Fruit fly (Drosophila melanogaster) whole organism, embryonic: ENCODE results near the gene RpL14.

Experiments used
- Antp ChIP-seq: fragments of 200-800 bp; sonication (Bioruptor generic); optimal IDR thresholded peaks from 3 replicates; lab custom pipeline; 2016; ENCODE audit warnings: missing biosample characterization, missing genetic modification characterization
- C15 ChIP-seq: fragments of 200-800 bp; sonication (Bioruptor generic); IDR thresholded peaks from 3 replicates; pipeline ENCODE4 v1.3.6; 2022; ENCODE audit warnings: missing biosample characterization, missing genetic modification characterization
- CG10321 ChIP-seq: fragments of 200-800 bp; sonication (Bioruptor generic); IDR thresholded peaks from 2 replicates; pipeline ENCODE4 v1.3.6; 2022; ENCODE audit warnings: missing biosample characterization, missing genetic modification characterization
- CG10654 ChIP-seq: fragments of 200-800 bp; sonication (Bioruptor generic); optimal IDR thresholded peaks from 2 replicates; lab custom pipeline; 2016; ENCODE audit warnings: missing biosample characterization, missing genetic modification characterization
- CG12659 ChIP-seq: fragments of 200-800 bp; sonication (Bioruptor generic); optimal IDR thresholded peaks from 3 replicates; lab custom pipeline; 2017; ENCODE audit warnings: mild to moderate bottlenecking, missing biosample characterization, missing genetic modification reagents, missing genetic modification characterization
- CG13123 ChIP-seq: fragments of 200-800 bp; sonication (Bioruptor generic); optimal IDR thresholded peaks from 2 replicates; lab custom pipeline; 2016; ENCODE audit warnings: missing biosample characterization, missing genetic modification characterization
- CG14014 ChIP-seq: fragments of 200-800 bp; sonication (Bioruptor generic); IDR thresholded peaks from 2 replicates; pipeline ENCODE4 v1.3.6; 2022; ENCODE audit warnings: missing biosample characterization, missing genetic modification characterization
- CG15269 ChIP-seq: fragments of 200-800 bp; sonication (Bioruptor generic); optimal IDR thresholded peaks from 2 replicates; lab custom pipeline; 2018; ENCODE audit warnings: missing biosample characterization, mild to moderate bottlenecking, missing genetic modification characterization, moderate library complexity
- CG15479 ChIP-seq: fragments of 200-800 bp; sonication (Bioruptor generic); optimal IDR thresholded peaks from 3 replicates; lab custom pipeline; 2019; ENCODE audit warnings: missing biosample characterization, mild to moderate bottlenecking, missing genetic modification characterization, moderate library complexity
- CG17359 ChIP-seq: fragments of 200-800 bp; sonication (Bioruptor generic); optimal IDR thresholded peaks from 3 replicates; lab custom pipeline; 2018; ENCODE audit warnings: missing biosample characterization, mild to moderate bottlenecking, missing genetic modification characterization, moderate library complexity
- CG3065 ChIP-seq: fragments of 200-800 bp; sonication (Bioruptor generic); optimal IDR thresholded peaks from 2 replicates; lab custom pipeline; 2016; ENCODE audit warnings: missing biosample characterization, missing genetic modification characterization
- CG31224 ChIP-seq: fragments of 200-800 bp; sonication (Bioruptor generic); IDR thresholded peaks from 2 replicates; pipeline ENCODE4 v1.3.6; 2022; ENCODE audit warnings: missing biosample characterization, missing genetic modification characterization
- CG3281 ChIP-seq: fragments of 200-800 bp; sonication (Bioruptor generic); optimal IDR thresholded peaks from 3 replicates; lab custom pipeline; 2017; ENCODE audit warnings: missing biosample characterization, mild to moderate bottlenecking, missing genetic modification characterization
- CG34376 ChIP-seq: fragments of 200-800 bp; sonication (Bioruptor generic); optimal IDR thresholded peaks from 2 replicates; lab custom pipeline; 2018; ENCODE audit warnings: missing biosample characterization, mild to moderate bottlenecking, missing genetic modification characterization
- CG4328 ChIP-seq: fragments of 200-800 bp; sonication (Bioruptor generic); optimal IDR thresholded peaks from 3 replicates; lab custom pipeline; 2017; ENCODE audit warnings: missing biosample characterization, missing genetic modification reagents, missing genetic modification characterization
- CG4360 ChIP-seq: fragments of 200-800 bp; sonication (Bioruptor generic); IDR thresholded peaks from 2 replicates; pipeline ENCODE4 v1.3.6; 2022; ENCODE audit warnings: missing biosample characterization, missing genetic modification characterization
- CG5180 ChIP-seq: fragments of 200-800 bp; sonication (Bioruptor generic); optimal IDR thresholded peaks from 3 replicates; lab custom pipeline; 2017; ENCODE audit warnings: missing biosample characterization, missing genetic modification characterization, mild to moderate bottlenecking, moderate library complexity, missing genetic modification reagents
- CG6854 ChIP-seq: fragments of 200-800 bp; sonication (Bioruptor generic); optimal IDR thresholded peaks from 3 replicates; lab custom pipeline; 2017; ENCODE audit warnings: missing biosample characterization, mild to moderate bottlenecking, missing genetic modification characterization
- CG7786 ChIP-seq: fragments of 200-800 bp; sonication (Bioruptor generic); optimal IDR thresholded peaks from 2 replicates; lab custom pipeline; 2016; ENCODE audit warnings: missing biosample characterization, missing genetic modification characterization
- CG8924 ChIP-seq: fragments of 200-800 bp; optimal IDR thresholded peaks from 3 replicates; lab custom pipeline; 2019; ENCODE audit warnings: missing biosample characterization, mild to moderate bottlenecking, missing genetic modification characterization, moderate library complexity
- D19A ChIP-seq: fragments of 200-800 bp; optimal IDR thresholded peaks from 3 replicates; lab custom pipeline; 2019; ENCODE audit warnings: missing biosample characterization, mild to moderate bottlenecking, missing genetic modification characterization, moderate library complexity
- Dad ChIP-seq: fragments of 200-800 bp; sonication (Bioruptor generic); optimal IDR thresholded peaks from 3 replicates; lab custom pipeline; 2016; ENCODE audit warnings: missing biosample characterization, missing genetic modification characterization
- Hey ChIP-seq: fragments of 200-800 bp; sonication (Bioruptor generic); optimal IDR thresholded peaks from 3 replicates; lab custom pipeline; 2018; ENCODE audit warnings: missing biosample characterization, mild to moderate bottlenecking, missing genetic modification characterization
- HmgZ ChIP-seq: fragments of 200-800 bp; sonication (Bioruptor generic); optimal IDR thresholded peaks from 2 replicates; lab custom pipeline; 2018; ENCODE audit warnings: missing biosample characterization, mild to moderate bottlenecking, missing genetic modification characterization
- MBD-R2 ChIP-seq: fragments of 200-800 bp; sonication (Bioruptor generic); IDR thresholded peaks from 2 replicates; pipeline ENCODE4 v1.3.6; 2022; ENCODE audit warnings: missing biosample characterization, missing genetic modification characterization
- Med ChIP-seq: fragments of 200-800 bp; sonication (Bioruptor generic); peaks from one replicate; lab custom pipeline; 2016; ENCODE audit warnings: missing biosample characterization, missing genetic modification characterization, mild to moderate bottlenecking, inconsistent platforms, moderate library complexity
- Neu2 ChIP-seq: fragments of 200-800 bp; sonication (Bioruptor generic); optimal IDR thresholded peaks from 3 replicates; lab custom pipeline; 2016; ENCODE audit warnings: missing biosample characterization, missing genetic modification characterization, borderline replicate concordance
- Nf-YC ChIP-seq: fragments of 200-800 bp; optimal IDR thresholded peaks from 3 replicates; lab custom pipeline; 2019; ENCODE audit warnings: missing biosample characterization, mild to moderate bottlenecking, missing genetic modification characterization, moderate library complexity
- Trl ChIP-seq, 3 experiments: fragments of >200 bp in 2 of 3; fragments of 200-800 bp in 1 of 3; sonication (Bioruptor generic) in 1 of 3; optimal IDR thresholded peaks; 2 replicates in 1 of 3; 3 replicates in 2 of 3; lab custom pipeline; 2016 to 2017; ENCODE audit warnings: missing biosample characterization in 1 of 3, missing genetic modification characterization in 1 of 3
- Usf ChIP-seq: fragments of 200-800 bp; sonication (Bioruptor generic); optimal IDR thresholded peaks from 2 replicates; lab custom pipeline; 2017; ENCODE audit warnings: missing genotype, missing biosample characterization, missing genetic modification characterization
- ab ChIP-seq: fragments of 200-800 bp; sonication (Bioruptor generic); optimal IDR thresholded peaks from 2 replicates; lab custom pipeline; 2016; ENCODE audit warnings: missing biosample characterization, missing genetic modification characterization
- bigmax ChIP-seq: fragments of 200-800 bp; sonication (Bioruptor generic); optimal IDR thresholded peaks from 2 replicates; lab custom pipeline; 2018; ENCODE audit warnings: missing biosample characterization, mild to moderate bottlenecking, missing genetic modification characterization
- cato ChIP-seq: fragments of 200-800 bp; sonication (Bioruptor generic); optimal IDR thresholded peaks from 2 replicates; lab custom pipeline; 2016; ENCODE audit warnings: missing biosample characterization, missing genetic modification characterization, borderline replicate concordance
- chif ChIP-seq, 2 experiments: fragments of 200-800 bp; sonication (Bioruptor generic); optimal IDR thresholded peaks; 3 replicates each; lab custom pipeline; 2016; ENCODE audit warnings: missing biosample characterization in 2 of 2, missing genetic modification characterization in 2 of 2
- chinmo ChIP-seq: fragments of 200-800 bp; sonication (Bioruptor generic); IDR thresholded peaks from 4 replicates; pipeline ENCODE4 v1.3.6; 2022; ENCODE audit warnings: missing biosample characterization, missing genetic modification characterization; ENCODE audit not compliant: partially characterized antibody
- chm ChIP-seq: fragments of 200-800 bp; sonication (Bioruptor generic); IDR thresholded peaks from 2 replicates; pipeline ENCODE4 v1.3.6; 2022; ENCODE audit warnings: missing biosample characterization, missing genetic modification characterization
- chn ChIP-seq: fragments of 200-800 bp; sonication (Bioruptor generic); optimal IDR thresholded peaks from 2 replicates; lab custom pipeline; 2016; ENCODE audit warnings: missing biosample characterization, missing genetic modification characterization
- dimm ChIP-seq: fragments of 200-800 bp; sonication (Bioruptor generic); IDR thresholded peaks from 2 replicates; pipeline ENCODE4 v1.3.6; 2022; ENCODE audit warnings: missing biosample characterization, missing genetic modification characterization
- dmrt11E ChIP-seq: fragments of 200-800 bp; sonication (Bioruptor generic); optimal IDR thresholded peaks from 3 replicates; lab custom pipeline; 2018; ENCODE audit warnings: missing biosample characterization, mild to moderate bottlenecking, missing genetic modification characterization, moderate library complexity
- dmrt99B ChIP-seq: fragments of 200-800 bp; sonication (Bioruptor generic); optimal IDR thresholded peaks from 2 replicates; lab custom pipeline; 2018; ENCODE audit warnings: missing biosample characterization, mild to moderate bottlenecking, missing genetic modification characterization, moderate library complexity
- grn ChIP-seq: fragments of 200-800 bp; sonication (Bioruptor generic); optimal IDR thresholded peaks from 3 replicates; lab custom pipeline; 2017; ENCODE audit warnings: missing biosample characterization, missing genetic modification characterization
- hkb ChIP-seq, 2 experiments: fragments of 200-800 bp in 1 of 2; fragments of >200 bp in 1 of 2; sonication (Bioruptor generic) in 1 of 2; IDR thresholded peaks in 1 of 2; optimal IDR thresholded peaks in 1 of 2; 2 replicates each; pipeline versions ENCODE4 v1.3.6 to Lab custom; 2017 to 2022; ENCODE audit warnings: missing biosample characterization in 1 of 2, missing genetic modification characterization in 1 of 2
- klu ChIP-seq: fragments of 200-800 bp; sonication (Bioruptor generic); IDR thresholded peaks from 2 replicates; pipeline ENCODE4 v1.3.6; 2022; ENCODE audit warnings: missing biosample characterization, missing genetic modification characterization
- otp ChIP-seq: fragments of 200-800 bp; sonication (Bioruptor generic); IDR thresholded peaks from 3 replicates; pipeline ENCODE4, ENCODE4 v1.3.6; 2022; ENCODE audit warnings: missing biosample characterization, missing genetic modification characterization
- sc ChIP-seq, 3 experiments: fragments of >200 bp in 2 of 3; fragments of 200-800 bp in 1 of 3; sonication (Bioruptor generic) in 1 of 3; optimal IDR thresholded peaks; 2 replicates in 2 of 3; 3 replicates in 1 of 3; lab custom pipeline; 2017; ENCODE audit warnings: mild to moderate bottlenecking in 1 of 3, missing biosample characterization in 1 of 3, missing genetic modification characterization in 1 of 3, missing genetic modification reagents in 1 of 3
- schlank ChIP-seq: fragments of 200-800 bp; sonication (Bioruptor generic); optimal IDR thresholded peaks from 2 replicates; lab custom pipeline; 2018; ENCODE audit warnings: missing biosample characterization, mild to moderate bottlenecking, missing genetic modification characterization
- sug ChIP-seq: fragments of 200-800 bp; optimal IDR thresholded peaks from 2 replicates; lab custom pipeline; 2019; ENCODE audit warnings: missing biosample characterization, mild to moderate bottlenecking, missing genetic modification characterization, moderate library complexity
- tna ChIP-seq: fragments of 200-800 bp; sonication (Bioruptor generic); IDR thresholded peaks from 2 replicates; pipeline ENCODE4 v1.3.6; 2022; ENCODE audit warnings: missing biosample characterization, missing genetic modification characterization; ENCODE audit not compliant: partially characterized antibody
- yki ChIP-seq: fragments of >200 bp; optimal IDR thresholded peaks from 3 replicates; lab custom pipeline; 2018
- zen ChIP-seq: fragments of 200-800 bp; sonication (Bioruptor generic); optimal IDR thresholded peaks from 3 replicates; lab custom pipeline; 2018; ENCODE audit warnings: missing biosample characterization, mild to moderate bottlenecking, missing genetic modification characterization, moderate library complexity

The RpL14 gene

dm6 chr3L:8578470-8578869 is 22.3 kb upstream of the RpL14 start (continued):
- TF ChIP-seq Med (GFP tag; lab: Kevin White, UChicago) (peak; percentile 62), C15 (GFP tag; lab: Robert Waterston, UW) (no peak), bigmax (no peak), MBD-R2 (GFP tag; lab: Robert Waterston, UW) (no peak), HmgZ (tag; lab: Kevin White, UChicago) (no peak), CG31224 (0 out of 2 replicates have a peak, but pooled peaks have one; percentile 6), otp (GFP tag; lab: Robert Waterston, UW) (no peak), dmrt11E (tag; lab: Kevin White, UChicago) (no peak), CG17359 (tag; lab: Kevin White, UChicago) (no peak), CG12659 (GFP tag; lab: Kevin White, UChicago) (no peak), dimm (GFP tag; lab: Robert Waterston, UW) (no peak), CG8924 (tag; lab: Kevin White, UChicago) (no peak), Hey (peak; percentile 10), chn (GFP tag; lab: Kevin White, UChicago) (no peak), Antp (no peak), chinmo (peak; percentile 66; the same call in 2 of the 4 replicates), Neu2 (GFP tag; lab: Kevin White, UChicago) (no peak), chm (GFP tag; lab: Robert Waterston, UW) (peak; percentile 39; the same call in 1 of the 2 replicates), tna (no peak), sc (optimal IDR thresholded peaks at IDR 0.05; lab: Kevin White, UChicago) (no peak), sc (GFP tag; optimal IDR thresholded peaks at IDR 0.05; lab: Kevin White, UChicago) (no peak), CG4360 (GFP tag; lab: Robert Waterston, UW) (no peak), schlank (tag; lab: Kevin White, UChicago) (no peak), Usf (GFP tag; lab: Kevin White, UChicago) (no peak), hkb (optimal IDR thresholded peaks at IDR 0.05; lab: Kevin White, UChicago) (no peak), hkb (GFP tag; IDR thresholded peaks at IDR 0.05; lab: Robert Waterston, UW) (0 out of 2 replicates have a peak, but pooled peaks have one; percentile 25), Nf-YC (tag; lab: Kevin White, UChicago) (no peak), CG34376 (GFP tag; lab: Kevin White, UChicago) (no peak), yki (lab: Kevin White, UChicago) (no peak), CG3281 (no peak), CG5180 (GFP tag; lab: Kevin White, UChicago) (no peak), grn (GFP tag; lab: Kevin White, UChicago) (no peak), CG4328 (no peak), cato (GFP tag; lab: Kevin White, UChicago) (no peak), CG13123 (no peak), Dad (GFP tag; lab: Kevin White, UChicago) (no peak), CG15479 (GFP tag; lab: Kevin White, UChicago) (no peak), D19A (no peak), CG3065 (no peak), CG14014 (GFP tag; lab: Robert Waterston, UW) (no peak), zen (no peak), CG7786 (no peak), ab (GFP tag; lab: Kevin White, UChicago) (no peak), CG6854 (GFP tag; lab: Kevin White, UChicago) (no peak), CG10321 (GFP tag; lab: Robert Waterston, UW) (no peak), klu (no peak), chif (GFP tag; optimal IDR thresholded peaks at IDR 0.05; lab: Kevin White, UChicago) (no peak), sug (peak; percentile 16), dmrt99B (no peak), CG15269 (no peak), Trl (optimal IDR thresholded peaks at IDR 0.05; lab: Kevin White, UChicago) (no peak), Trl (GFP tag; optimal IDR thresholded peaks at IDR 0.05; lab: Kevin White, UChicago) (no peak), CG10654 (no peak)
